Fruit fly (Drosophila melanogaster): Measurements from ENCODE around the gene CG3847.

The CG3847 gene

dm6 chrX:6372769-6373197 is 25.9 kb downstream of the CG3847 start, which contains the start of gene PpV (continued):
- TF ChIP-seq CG2875 (GFP tag; optimal IDR thresholded peaks at IDR 0.05) (no peak), CG10543 (GFP tag; optimal IDR thresholded peaks at IDR 0.05) (no peak), CG17829 (tag; optimal IDR thresholded peaks at IDR 0.05) (peak; percentile 30), dmrt11E (tag; optimal IDR thresholded peaks at IDR 0.05) (no peak), CG7556 (GFP tag; optimal IDR thresholded peaks at IDR 0.05) (no peak), CG15601 (tag; optimal IDR thresholded peaks at IDR 0.05) (peak; percentile 60), Dll (GFP tag; IDR thresholded peaks at IDR 0.05; ENCODE audit: partially characterized antibody) (peak; percentile 70; the same call in 2 of the 4 replicates), Mes4 (GFP tag; optimal IDR thresholded peaks at IDR 0.05) (no peak), CG13775 (GFP tag; optimal IDR thresholded peaks at IDR 0.05) (no peak), CG34224 (GFP tag; IDR thresholded peaks at IDR 0.05; ENCODE audit: partially characterized antibody) (0 out of 3 replicates have a peak, but pooled peaks have one; percentile 19), ase (GFP tag; IDR thresholded peaks at IDR 0.05) (no peak), oc (tag; optimal IDR thresholded peaks at IDR 0.05) (peak; percentile 15), exex (tag; optimal IDR thresholded peaks at IDR 0.05) (peak; percentile 86), Myb (GFP tag; optimal IDR thresholded peaks at IDR 0.05) (peak; percentile 84), phol (tag; optimal IDR thresholded peaks at IDR 0.05) (peak; percentile 64), CG3281 (GFP tag; optimal IDR thresholded peaks at IDR 0.05) (no peak), ttk (GFP tag; IDR thresholded peaks at IDR 0.05) (no peak), az2 (GFP tag; optimal IDR thresholded peaks at IDR 0.05) (no peak), BEAF-32 (GFP tag; optimal IDR thresholded peaks at IDR 0.05) (peak; percentile 74), CTCF (GFP tag; optimal IDR thresholded peaks at IDR 0.05) (no peak), Max (GFP tag; optimal IDR thresholded peaks at IDR 0.05) (peak; percentile 38), Lhr (GFP tag; optimal IDR thresholded peaks at IDR 0.05) (peak; percentile 88), ssp (GFP tag; IDR thresholded peaks at IDR 0.05) (no peak), CG11696 (GFP tag; IDR thresholded peaks at IDR 0.05) (no peak), CG17612 (GFP tag; IDR thresholded peaks at IDR 0.05) (no peak), vvl (GFP tag; IDR thresholded peaks at IDR 0.05) (no peak)

- TF ChIP-seq pzg (GFP tag; optimal IDR thresholded peaks at IDR 0.05), result no peak
- 0 out of 3 replicates have a peak, but pooled peaks have one; percentile 29 for TF ChIP-seq ase (GFP tag; IDR thresholded peaks at IDR 0.05)
- TF ChIP-seq jing (GFP tag; optimal IDR thresholded peaks at IDR 0.05), result no peak
- peak; percentile 34 for TF ChIP-seq CG34376 (GFP tag; optimal IDR thresholded peaks at IDR 0.05)
- TF ChIP-seq abd-A (tag; optimal IDR thresholded peaks at IDR 0.05), result no peak
- TF ChIP-seq ken (GFP tag; IDR thresholded peaks at IDR 0.05), result no peak
- TF ChIP-seq Hr3 (GFP tag; optimal IDR thresholded peaks at IDR 0.05), result peak; percentile 12
- TF ChIP-seq ap (GFP tag; IDR thresholded peaks at IDR 0.05), result 0 out of 2 replicates have a peak, but pooled peaks have one; percentile 3
- no peak for TF ChIP-seq Spps (tag; optimal IDR thresholded peaks at IDR 0.05)
- TF ChIP-seq dati (GFP tag; IDR thresholded peaks at IDR 0.05), result no peak
- no peak for TF ChIP-seq knrl (GFP tag; IDR thresholded peaks at IDR 0.05; ENCODE audit: partially characterized antibody)
- TF ChIP-seq CG10543 (GFP tag; optimal IDR thresholded peaks at IDR 0.05), result no peak
- no peak for TF ChIP-seq Hr78 (GFP tag; optimal IDR thresholded peaks at IDR 0.05)
- TF ChIP-seq fd3F (GFP tag; optimal IDR thresholded peaks at IDR 0.05), result no peak
- no peak for TF ChIP-seq Ets97D (GFP tag; optimal IDR thresholded peaks at IDR 0.05)
- peak; percentile 24 for TF ChIP-seq CG6854 (GFP tag; optimal IDR thresholded peaks at IDR 0.05)
- no peak for TF ChIP-seq ewg (GFP tag; optimal IDR thresholded peaks at IDR 0.05)
- no peak for TF ChIP-seq Doc2 (GFP tag; IDR thresholded peaks at IDR 0.05)
- TF ChIP-seq shn (GFP tag; optimal IDR thresholded peaks at IDR 0.05), result no peak
- no peak for TF ChIP-seq croc (GFP tag; conservative IDR thresholded peaks at IDR 0.05)
- no peak for TF ChIP-seq CG11398 (GFP tag; optimal IDR thresholded peaks at IDR 0.05)
- no peak for TF ChIP-seq crp (GFP tag; optimal IDR thresholded peaks at IDR 0.05)
- TF ChIP-seq NC2α (GFP tag; optimal IDR thresholded peaks at IDR 0.05), result no peak
- TF ChIP-seq CG2202 (tag; optimal IDR thresholded peaks at IDR 0.05), result no peak
- no peak for TF ChIP-seq Usf (GFP tag; optimal IDR thresholded peaks at IDR 0.05)
- TF ChIP-seq tin (GFP tag; optimal IDR thresholded peaks at IDR 0.05), result peak; percentile 49
- no peak for TF ChIP-seq usp (GFP tag; optimal IDR thresholded peaks at IDR 0.05)
Measured at dm6 chrX:6375636-6376035, 28.7 kb downstream of the CG3847 start.
